Worm (Caenorhabditis elegans) whole organism, midembryonic: Measurements from ENCODE around the gene ssp-36.
"Not testable (repeated sequence)": the region's sequence is repeated elsewhere in the genome, so short reads cannot be mapped to it uniquely, and the experiment has no call there.

Experiments used
- T22C8.4 ChIP-seq: fragments of 200-800 bp; sonication (Bioruptor generic); IDR thresholded peaks from 2 replicates; pipeline ENCODE4 v1.3.6; 2022; ENCODE audit warnings: missing genetic modification characterization, missing compliant biosample characterization
- cog-1 ChIP-seq: sonication (generic microtip); optimal IDR thresholded peaks from 2 replicates; lab custom pipeline; 2016; ENCODE audit warnings: missing genetic modification characterization, missing compliant biosample characterization
- flt-1 ChIP-seq: fragments of 200-800 bp; sonication (Bioruptor generic); IDR thresholded peaks from 2 replicates; pipeline ENCODE4 v1.3.6; 2022; ENCODE audit warnings: missing genetic modification characterization, missing compliant biosample characterization
- klf-2 ChIP-seq: fragments of 200-800 bp; sonication (Bioruptor generic); conservative IDR thresholded peaks from 2 replicates; pipeline ENCODE4 v1.3.6; 2022; ENCODE audit warnings: missing genetic modification reagents, missing genetic modification characterization, missing compliant biosample characterization
- med-1 ChIP-seq: sonication (generic microtip); optimal IDR thresholded peaks from 2 replicates; lab custom pipeline; 2017; ENCODE audit warnings: missing genetic modification characterization, mild to moderate bottlenecking, missing compliant biosample characterization, antibody characterized with exemption, missing genetic modification reagents; ENCODE audit not compliant: insufficient read depth
- ref-1 ChIP-seq: fragments of 200-800 bp; sonication (Bioruptor generic); conservative IDR thresholded peaks from 2 replicates; pipeline ENCODE4 v1.3.6; 2022; ENCODE audit warnings: missing genetic modification reagents, missing genetic modification characterization, missing compliant biosample characterization
- tab-1 ChIP-seq: fragments of 200-800 bp; sonication (Bioruptor generic); IDR thresholded peaks from 2 replicates; pipeline ENCODE4 v1.3.6; 2022; ENCODE audit warnings: missing genetic modification characterization, missing compliant biosample characterization
- ztf-23 ChIP-seq: fragments of 200-800 bp; sonication (Bioruptor generic); IDR thresholded peaks from 2 replicates; pipeline ENCODE4 v1.3.6; 2022; ENCODE audit warnings: missing genetic modification reagents, missing genetic modification characterization, missing compliant biosample characterization
- ztf-29 ChIP-seq: fragments of 200-800 bp; sonication (Bioruptor generic); IDR thresholded peaks from 2 replicates; pipeline ENCODE4 v1.3.6; 2022; ENCODE audit warnings: missing genetic modification reagents, missing genetic modification characterization, missing compliant biosample characterization

The ssp-36 gene

ce11 chrIV:9773441-9773840 is 7.3 kb upstream of the ssp-36 start:
- TF ChIP-seq flt-1 (GFP tag; lab: Robert Waterston, UW) (peak; percentile 41; the same call in 1 of the 2 replicates), ztf-23 (GFP tag; lab: Robert Waterston, UW) (no peak), klf-2 (GFP tag; lab: Robert Waterston, UW) (no peak)

ce11 chrIV:9772096-9772720 is 6.1 kb upstream of the ssp-36 start, which contains the start of gene cav-1:
cav-1 (plus strand) TSS chrIV:9772510.
- TF ChIP-seq ztf-23 (GFP tag; lab: Robert Waterston, UW) = no peak
- TF ChIP-seq tab-1 (GFP tag; lab: Robert Waterston, UW) = no peak
- 0 out of 2 replicates have a peak, but pooled peaks have one; percentile 10 for TF ChIP-seq flt-1 (GFP tag; lab: Robert Waterston, UW)
- TF ChIP-seq T22C8.4 (GFP tag; lab: Robert Waterston, UW) = no peak
- TF ChIP-seq ztf-29 (GFP tag; lab: Robert Waterston, UW) = no peak
- no peak for TF ChIP-seq med-1 (GFP tag; lab: Kevin White, UChicago)

ce11 chrIV:9770798-9771197 is 4.6 kb upstream of the ssp-36 start:
- TF ChIP-seq cog-1 (tag; lab: Kevin White, UChicago) (peak; percentile 11), med-1 (GFP tag; lab: Kevin White, UChicago) (no peak)

DNA sequence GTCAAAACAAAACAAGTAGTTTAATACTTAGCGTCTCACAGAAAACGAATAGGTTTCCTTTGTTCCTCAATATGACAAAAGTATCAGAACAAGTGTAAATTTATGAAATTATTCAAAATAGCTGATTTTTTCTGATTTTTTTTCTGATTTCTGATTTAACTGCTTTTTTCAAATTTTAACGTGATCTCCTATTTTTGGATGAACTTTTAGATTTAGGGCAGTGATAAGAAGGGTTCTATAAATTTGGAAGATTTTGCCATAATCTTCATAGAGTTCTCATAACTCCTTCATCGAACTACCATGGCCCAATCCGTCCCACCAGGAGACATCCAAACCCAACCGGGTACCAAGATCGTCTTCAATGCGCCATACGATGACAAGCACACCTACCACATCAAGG is 3.6 kb upstream of the ssp-36 start, which contains the start of gene msp-78:
TSS of gene msp-78 (plus strand) at position 301 of the 400 bp plus-strand sequence.
- not testable (repeated sequence) for TF ChIP-seq tab-1, ztf-29, flt-1 (GFP tag; lab: Robert Waterston, UW)

- not testable (repeated sequence) for TF ChIP-seq ref-1; T22C8.4 (GFP tag; lab: Robert Waterston, UW); tab-1 (GFP tag; lab: Robert Waterston, UW)
Measured at ce11 chrIV:9767054-9767453, 904 bp upstream of the ssp-36 start, which contains the start of gene msp-79. msp-79 (minus strand) TSS chrIV:9767154.

DNA sequence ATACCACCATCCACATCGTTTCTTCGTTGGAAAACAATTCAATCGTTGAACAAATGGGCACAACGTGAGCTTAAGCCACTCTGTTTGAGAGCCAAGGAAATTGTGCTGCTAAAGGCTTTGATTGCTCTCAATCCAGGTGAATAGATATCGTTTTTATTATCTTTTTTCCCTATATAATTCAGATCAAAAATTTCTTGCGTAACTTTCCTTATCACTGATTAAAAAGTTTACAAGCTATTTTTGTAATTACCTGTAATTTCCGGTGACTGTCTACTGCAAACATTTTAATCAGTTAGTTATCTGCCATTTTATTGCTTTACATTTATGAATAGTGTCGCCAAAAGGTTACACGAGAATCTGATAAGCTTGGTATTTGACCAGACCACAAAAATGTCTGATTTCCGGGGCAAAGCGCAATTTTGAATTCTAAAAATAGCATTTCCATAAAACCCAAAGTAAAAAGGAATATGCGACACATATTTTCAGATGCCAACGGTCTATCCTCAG is 3.4 kb downstream of the ssp-36 start:
- TF ChIP-seq ztf-29 (GFP tag; lab: Robert Waterston, UW) (no peak), cog-1 (tag; lab: Kevin White, UChicago) (no peak), med-1 (GFP tag; lab: Kevin White, UChicago) (no peak), flt-1 (GFP tag; lab: Robert Waterston, UW) (no peak), ztf-23 (GFP tag; lab: Robert Waterston, UW) (no peak), T22C8.4 (GFP tag; lab: Robert Waterston, UW) (no peak), tab-1 (GFP tag; lab: Robert Waterston, UW) (no peak), ref-1 (no peak), klf-2 (GFP tag; lab: Robert Waterston, UW) (no peak)

ce11 chrIV:9761751-9762150 is 4.4 kb downstream of the ssp-36 start:
- TF ChIP-seq tab-1 (GFP tag; lab: Robert Waterston, UW) = no peak
- no peak for TF ChIP-seq cog-1 (tag; lab: Kevin White, UChicago)
- TF ChIP-seq ztf-23 (GFP tag; lab: Robert Waterston, UW) = no peak
- no peak for TF ChIP-seq ztf-29 (GFP tag; lab: Robert Waterston, UW)
- TF ChIP-seq flt-1 (GFP tag; lab: Robert Waterston, UW) = no peak
- TF ChIP-seq klf-2 (GFP tag; lab: Robert Waterston, UW) = no peak
- no peak for TF ChIP-seq T22C8.4 (GFP tag; lab: Robert Waterston, UW)

DNA sequence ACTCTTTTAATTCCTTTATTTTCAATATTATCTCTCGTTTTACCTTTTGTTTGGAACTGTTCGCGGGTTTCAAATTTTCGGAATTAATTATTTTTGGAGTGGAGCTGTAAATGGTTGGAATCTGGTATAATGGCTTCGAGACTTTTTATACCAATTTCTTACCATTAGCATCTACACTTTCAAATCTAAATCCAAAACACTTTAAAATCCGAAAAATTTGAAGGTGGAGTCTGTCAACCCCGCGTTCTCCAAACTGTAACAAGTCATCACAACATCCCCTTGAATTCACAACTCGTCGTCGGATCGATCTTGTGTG is 8.8 kb downstream of the ssp-36 start, which contains the start of gene nhr-97:
TSS of gene nhr-97 (plus strand) at position 217 of the 316 bp plus-strand sequence.
- TF ChIP-seq tab-1 (GFP tag; lab: Robert Waterston, UW) (no peak), cog-1 (tag; lab: Kevin White, UChicago) (no peak), flt-1 (GFP tag; lab: Robert Waterston, UW) (no peak), ztf-23 (GFP tag; lab: Robert Waterston, UW) (no peak), med-1 (GFP tag; lab: Kevin White, UChicago) (no peak), ref-1 (no peak), ztf-29 (GFP tag; lab: Robert Waterston, UW) (no peak)

ce11 chrIV:9756647-9757424 is 9.3 kb downstream of the ssp-36 start:
- no peak for TF ChIP-seq klf-2 (GFP tag; lab: Robert Waterston, UW)
- TF ChIP-seq flt-1 (GFP tag; lab: Robert Waterston, UW) = no peak
- no peak for TF ChIP-seq cog-1 (tag; lab: Kevin White, UChicago)
- no peak for TF ChIP-seq ztf-29 (GFP tag; lab: Robert Waterston, UW)
- no peak for TF ChIP-seq med-1 (GFP tag; lab: Kevin White, UChicago)
- TF ChIP-seq ztf-23 (GFP tag; lab: Robert Waterston, UW) = no peak
- no peak for TF ChIP-seq ref-1
- no peak for TF ChIP-seq T22C8.4 (GFP tag; lab: Robert Waterston, UW)
- TF ChIP-seq tab-1 (GFP tag; lab: Robert Waterston, UW) = no peak
